Worm (Caenorhabditis elegans): ENCODE results near the gene nhr-221.

Gene nhr-221

ce11 chrV:3582086-3582485 is 46.9 kb upstream of the nhr-221 start (continued):
- TF ChIP-seq let-607 (tag; optimal IDR thresholded peaks at IDR 0.05) (no peak), hmg-1.2 (GFP tag; IDR thresholded peaks at IDR 0.05) (peak; percentile 41; the same call in 1 of the 2 replicates), unc-130 (GFP tag; optimal IDR thresholded peaks at IDR 0.05) (no peak), tbp1 (GFP tag; optimal IDR thresholded peaks at IDR 0.05) (peak; percentile 87), ztf-22 (GFP tag; optimal IDR thresholded peaks at IDR 0.05) (no peak), mxl-1 (tag; optimal IDR thresholded peaks at IDR 0.05) (no peak), ceh-100 (GFP tag; IDR thresholded peaks at IDR 0.05) (no peak), aptf-3 (GFP tag; IDR thresholded peaks at IDR 0.05) (0 out of 2 replicates have a peak, but pooled peaks have one; percentile 21), sea-2 (GFP tag; IDR thresholded peaks at IDR 0.05) (no peak), ccch-3 (GFP tag; optimal IDR thresholded peaks at IDR 0.05) (no peak), zfh-2 (GFP tag; conservative IDR thresholded peaks at IDR 0.05) (no peak), rec-8 (tag; optimal IDR thresholded peaks at IDR 0.05) (peak in 1 of 2 experiments; percentile 35), ztf-28 (GFP tag; IDR thresholded peaks at IDR 0.05) (no peak), ama-1 (optimal IDR thresholded peaks at IDR 0.05) (no peak), ama-1 (GFP tag; optimal IDR thresholded peaks at IDR 0.05) (peak in 1 of 2 experiments; percentile 86), D2030.7 (GFP tag; IDR thresholded peaks at IDR 0.05) (peak; percentile 60), lin-40 (tag; optimal IDR thresholded peaks at IDR 0.05) (no peak), lsl-1 (GFP tag; optimal IDR thresholded peaks at IDR 0.05) (peak; percentile 43), snpc-1.1 (tag; optimal IDR thresholded peaks at IDR 0.05; ENCODE audit: insufficient read depth) (peak; percentile 18), dpff-1 (tag; optimal IDR thresholded peaks at IDR 0.05) (no peak), die-1 (tag; optimal IDR thresholded peaks at IDR 0.05) (peak; percentile 54), athp-1 (tag; optimal IDR thresholded peaks at IDR 0.05) (peak; percentile 9), snpc-1.3 (tag; optimal IDR thresholded peaks at IDR 0.05; ENCODE audit: insufficient read depth) (peak; percentile 31), him-1 (tag; optimal IDR thresholded peaks at IDR 0.05) (no peak), nhr-179 (tag; optimal IDR thresholded peaks at IDR 0.05) (no peak), Y67H2A.10 (GFP tag; conservative IDR thresholded peaks at IDR 0.05) (no peak), nfyb-1 (GFP tag; IDR thresholded peaks at IDR 0.05) (no peak), cebp-1 (GFP tag; IDR thresholded peaks at IDR 0.05) (no peak), cebp-1 (tag; optimal IDR thresholded peaks at IDR 0.05) (peak; percentile 17), ZK185.1 (tag; optimal IDR thresholded peaks at IDR 0.05; ENCODE audit: poor library complexity, severe bottlenecking) (no peak), Y79H2A.3 (GFP tag; conservative IDR thresholded peaks at IDR 0.05) (no peak), B0261.1 (tag; optimal IDR thresholded peaks at IDR 0.05) (peak; percentile 65), gei-17 (GFP tag; optimal IDR thresholded peaks at IDR 0.05) (no peak), attf-6 (GFP tag; IDR thresholded peaks at IDR 0.05) (0 out of 2 replicates have a peak, but pooled peaks have one; percentile 13), F22D6.2 (tag; optimal IDR thresholded peaks at IDR 0.05) (no peak), ztf-18 (tag; optimal IDR thresholded peaks at IDR 0.05) (no peak), akir-1 (GFP tag; optimal IDR thresholded peaks at IDR 0.05) (no peak), F37B4.10 (GFP tag; IDR thresholded peaks at IDR 0.05) (no peak), K11D2.4 (GFP tag; IDR thresholded peaks at IDR 0.05) (no peak), lag-1 (GFP tag; IDR thresholded peaks at IDR 0.05) (no peak), nhr-27 (tag; optimal IDR thresholded peaks at IDR 0.05) (no peak), lin-54 (GFP tag; optimal IDR thresholded peaks at IDR 0.05) (peak; percentile 36), nhr-120 (GFP tag; IDR thresholded peaks at IDR 0.05) (no peak), Y95B8A.8 (GFP tag; IDR thresholded peaks at IDR 0.05) (no peak), madf-3 (GFP tag; IDR thresholded peaks at IDR 0.05) (0 out of 2 replicates have a peak, but pooled peaks have one; percentile 14), bed-1 (GFP tag; IDR thresholded peaks at IDR 0.05) (no peak), nfya-2 (GFP tag; IDR thresholded peaks at IDR 0.05) (0 out of 2 replicates have a peak, but pooled peaks have one; percentile 25), lin-35 (GFP tag; optimal IDR thresholded peaks at IDR 0.05) (no peak)

Data from whole organism, young adult.